Worm (Caenorhabditis elegans) whole organism, late embryonic: Measurements from ENCODE around the gene nhr-30.

Experiments used
- K09A11.1 ChIP-seq: sonication (generic microtip); optimal IDR thresholded peaks from 2 replicates; lab custom pipeline; 2017; ENCODE audit warnings: antibody characterized with exemption, mild to moderate bottlenecking, missing genetic modification characterization, missing compliant biosample characterization; ENCODE audit not compliant: insufficient read depth
- ama-1 ChIP-seq: fragments of 150-350 bp; optimal IDR thresholded peaks from 2 replicates; lab custom pipeline; 2014
- ref-2 ChIP-seq: sonication (generic microtip); optimal IDR thresholded peaks from 2 replicates; lab custom pipeline; 2016; ENCODE audit warnings: missing genetic modification characterization, missing compliant biosample characterization

- TF ChIP-seq K09A11.1 (no peak), ref-2 (no peak), ama-1 (no peak)
These were observed 20.0 kb downstream of the nhr-30 start for ce11 chrV:9065001-9065400.
